Fruit fly (Drosophila melanogaster) whole organism, pupa: Measurements from ENCODE around the gene Gpdh1.

Source experiments
- CG10348 ChIP-seq: fragments of 200-800 bp; sonication (Bioruptor generic); IDR thresholded peaks from 2 replicates; pipeline ENCODE4 v1.3.6; 2022; ENCODE audit warnings: missing biosample characterization, missing genetic modification characterization
- CG12605 ChIP-seq: fragments of 200-800 bp; sonication (Bioruptor generic); IDR thresholded peaks from 2 replicates; pipeline ENCODE4 v1.3.6; 2022; ENCODE audit warnings: missing biosample characterization, missing genetic modification characterization
- CG13204 ChIP-seq: fragments of 200-800 bp; sonication (Bioruptor generic); optimal IDR thresholded peaks from 2 replicates; lab custom pipeline; 2018; ENCODE audit warnings: missing biosample characterization, mild to moderate bottlenecking, missing genetic modification characterization, moderate library complexity
- CG14655 ChIP-seq: fragments of 200-800 bp; sonication (Bioruptor generic); optimal IDR thresholded peaks from 3 replicates; lab custom pipeline; 2017; ENCODE audit warnings: mild to moderate bottlenecking, missing biosample characterization, missing genetic modification reagents, missing genetic modification characterization
- CG15710 ChIP-seq: fragments of 200-800 bp; sonication (Bioruptor generic); optimal IDR thresholded peaks from 2 replicates; lab custom pipeline; 2018; ENCODE audit warnings: missing biosample characterization, mild to moderate bottlenecking, missing genetic modification characterization, moderate library complexity
- CG17806 ChIP-seq: fragments of 200-800 bp; sonication (Bioruptor generic); optimal IDR thresholded peaks from 2 replicates; lab custom pipeline; 2018; ENCODE audit warnings: missing biosample characterization, mild to moderate bottlenecking, missing genetic modification characterization, moderate library complexity
- CG32121 ChIP-seq: fragments of 200-800 bp; sonication (Bioruptor generic); IDR thresholded peaks from 2 replicates; pipeline ENCODE4 v1.3.6; 2022; ENCODE audit warnings: missing biosample characterization, missing genetic modification characterization
- CG34367 ChIP-seq: fragments of 200-800 bp; sonication (Bioruptor generic); optimal IDR thresholded peaks from 2 replicates; lab custom pipeline; 2018; ENCODE audit warnings: missing biosample characterization, mild to moderate bottlenecking, missing genetic modification characterization
- CG4496 ChIP-seq: fragments of 200-800 bp; sonication (Bioruptor generic); IDR thresholded peaks from 3 replicates; pipeline ENCODE4 v1.3.6; 2022; ENCODE audit warnings: missing biosample characterization, missing genetic modification characterization
- CG8159 ChIP-seq: fragments of 200-800 bp; sonication (Bioruptor generic); optimal IDR thresholded peaks from 3 replicates; lab custom pipeline; 2018; ENCODE audit warnings: missing biosample characterization, mild to moderate bottlenecking, missing genetic modification characterization, moderate library complexity
- CG8301 ChIP-seq: fragments of 200-800 bp; sonication (Bioruptor generic); optimal IDR thresholded peaks from 2 replicates; lab custom pipeline; 2018; ENCODE audit warnings: missing biosample characterization, mild to moderate bottlenecking, missing genetic modification characterization
- CG9948 ChIP-seq: fragments of 200-800 bp; sonication (Bioruptor generic); optimal IDR thresholded peaks from 2 replicates; lab custom pipeline; 2018; ENCODE audit warnings: missing biosample characterization, mild to moderate bottlenecking, missing genetic modification characterization, moderate library complexity
- D1 ChIP-seq: fragments of 200-800 bp; sonication (Bioruptor generic); optimal IDR thresholded peaks from 2 replicates; lab custom pipeline; 2018; ENCODE audit warnings: missing biosample characterization, mild to moderate bottlenecking, missing genetic modification characterization, moderate library complexity
- EcR ChIP-seq: fragments of 200-800 bp; sonication (Bioruptor generic); optimal IDR thresholded peaks from 3 replicates; lab custom pipeline; 2019; ENCODE audit warnings: missing biosample characterization, missing genetic modification characterization, mild to moderate bottlenecking, moderate library complexity, missing genetic modification reagents
- Ets98B ChIP-seq: fragments of 200-800 bp; sonication (Bioruptor generic); IDR thresholded peaks from 2 replicates; pipeline ENCODE4 v1.3.6; 2022; ENCODE audit warnings: missing biosample characterization, missing genetic modification characterization
- Pif1A ChIP-seq: fragments of 200-800 bp; sonication (Bioruptor generic); optimal IDR thresholded peaks from 3 replicates; lab custom pipeline; 2016; ENCODE audit warnings: missing biosample characterization, missing genetic modification characterization
- Pif1B ChIP-seq: fragments of 200-800 bp; sonication (Bioruptor generic); optimal IDR thresholded peaks from 3 replicates; lab custom pipeline; 2016; ENCODE audit warnings: missing biosample characterization, missing genetic modification characterization
- Snoo ChIP-seq: fragments of 200-800 bp; sonication (Bioruptor generic); optimal IDR thresholded peaks from 3 replicates; lab custom pipeline; 2017; ENCODE audit warnings: missing biosample characterization, mild to moderate bottlenecking, missing genetic modification characterization, inconsistent platforms
- fd96Ca ChIP-seq: fragments of 200-800 bp; sonication (Bioruptor generic); IDR thresholded peaks from 3 replicates; pipeline ENCODE4 v1.3.6; 2022; ENCODE audit warnings: missing biosample characterization, missing genetic modification characterization
- gl ChIP-seq: fragments of 200-800 bp; sonication (Bioruptor generic); optimal IDR thresholded peaks from 2 replicates; lab custom pipeline; 2018; ENCODE audit warnings: missing biosample characterization, mild to moderate bottlenecking, missing genetic modification characterization
- rn ChIP-seq: fragments of 200-800 bp; sonication (Bioruptor generic); IDR thresholded peaks from 2 replicates; pipeline ENCODE4 v1.3.6; 2022; ENCODE audit warnings: missing biosample characterization, missing genetic modification characterization

Gpdh1 gene

DNA sequence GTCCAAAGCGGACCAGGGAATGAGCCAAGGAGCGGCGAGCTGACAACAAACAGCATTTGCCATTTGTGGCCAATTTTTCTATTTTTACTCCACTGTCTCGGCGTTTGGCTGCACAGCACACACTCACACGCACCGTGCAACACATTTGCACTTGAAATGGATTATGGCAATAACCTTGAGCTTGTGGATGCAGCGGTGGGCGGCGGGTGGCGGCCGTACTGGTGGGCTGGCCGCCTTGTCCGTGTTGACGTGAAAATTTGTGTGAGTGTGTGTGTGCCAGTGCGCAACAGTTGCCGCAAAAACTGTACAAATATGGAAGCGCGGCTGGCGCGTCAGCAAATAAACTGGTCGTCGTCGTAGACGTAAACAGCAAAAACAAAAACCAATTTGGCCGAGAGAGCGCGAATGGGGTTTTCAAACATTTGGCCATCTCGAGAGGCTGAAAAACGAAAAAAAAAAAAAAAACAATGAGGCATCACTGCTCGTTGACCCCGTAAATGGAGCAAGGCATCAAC lies 31.6 kb downstream of the Gpdh1 start:
- TF ChIP-seq CG9948 (no peak), fd96Ca (GFP tag; lab: Robert Waterston, UW) (0 out of 3 replicates have a peak, but pooled peaks have one; percentile 16), Ets98B (peak; percentile 16; the same call in 1 of the 2 replicates), gl (no peak), CG13204 (GFP tag; lab: Kevin White, UChicago) (peak; percentile 43), CG10348 (no peak), CG32121 (GFP tag; lab: Robert Waterston, UW) (no peak), EcR (GFP tag; lab: Kevin White, UChicago) (peak; percentile 27), CG17806 (no peak), CG12605 (GFP tag; lab: Robert Waterston, UW) (no peak), Pif1B (GFP tag; lab: Kevin White, UChicago) (no peak)

- TF ChIP-seq CG14655 (GFP tag; lab: Kevin White, UChicago), result no peak
Measured at dm6 chr2L:5975601-5976000, 32.2 kb downstream of the Gpdh1 start.

DNA sequence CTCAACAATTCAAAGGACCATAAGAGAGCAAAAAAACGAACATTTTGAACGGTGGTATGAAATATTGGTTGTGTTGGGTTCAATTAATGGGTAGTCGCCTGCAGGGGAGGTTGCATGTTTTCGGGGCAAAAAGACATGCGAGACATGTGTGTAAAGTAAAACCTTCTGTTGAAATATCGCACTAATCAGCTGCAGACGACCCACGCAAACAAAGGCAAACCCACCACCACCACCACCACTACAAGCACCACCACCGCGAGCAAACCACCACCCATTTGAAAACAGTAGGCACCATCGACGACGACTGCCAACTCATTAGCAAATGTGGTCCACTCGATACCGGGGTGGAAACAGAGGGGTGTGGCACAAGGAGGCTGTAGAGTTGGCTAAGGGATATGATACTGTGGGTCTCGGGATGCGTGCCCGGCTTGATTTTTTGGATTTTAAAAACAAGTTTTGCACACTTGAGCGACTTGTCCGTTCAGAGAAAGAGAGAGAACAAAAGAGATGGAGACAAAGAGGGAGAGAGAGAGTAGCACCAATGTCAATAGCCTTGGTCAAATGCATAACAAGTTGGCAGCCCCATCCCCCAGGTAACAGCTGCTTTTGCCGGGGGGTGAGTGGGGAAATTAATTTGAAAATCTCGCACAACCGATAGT lies 33.8 kb downstream of the Gpdh1 start:
- TF ChIP-seq CG13204 (GFP tag; lab: Kevin White, UChicago) (peak; percentile 50), EcR (GFP tag; lab: Kevin White, UChicago) (peak; percentile 97), CG8159 (tag; lab: Kevin White, UChicago) (peak; percentile 2), Pif1A (GFP tag; lab: Kevin White, UChicago) (no peak), Ets98B (no peak), CG15710 (tag; lab: Kevin White, UChicago) (no peak)

DNA sequence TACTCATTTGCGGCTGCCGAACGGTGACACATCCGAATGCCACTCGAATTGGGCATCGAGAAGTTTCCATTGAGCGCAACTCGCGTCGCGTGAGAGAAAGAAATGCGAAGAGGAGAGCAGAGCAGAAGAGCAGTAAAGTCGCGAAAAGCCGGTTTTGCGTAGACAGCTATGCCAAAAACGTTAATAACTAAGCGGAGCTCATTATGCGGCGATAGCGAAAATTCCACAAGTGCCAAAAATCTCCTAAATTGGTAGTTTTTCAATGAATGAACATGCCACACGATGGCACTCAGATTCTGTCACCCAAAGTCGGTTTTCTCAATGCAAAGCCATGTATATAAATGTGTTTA lies 34.3 kb downstream of the Gpdh1 start:
- TF ChIP-seq Pif1A (GFP tag; lab: Kevin White, UChicago) (no peak), CG15710 (tag; lab: Kevin White, UChicago) (no peak), CG14655 (GFP tag; lab: Kevin White, UChicago) (no peak), EcR (GFP tag; lab: Kevin White, UChicago) (no peak), CG34367 (tag; lab: Kevin White, UChicago) (no peak), CG32121 (GFP tag; lab: Robert Waterston, UW) (no peak), fd96Ca (GFP tag; lab: Robert Waterston, UW) (no peak), CG17806 (no peak), rn (GFP tag; lab: Robert Waterston, UW) (no peak), Pif1B (GFP tag; lab: Kevin White, UChicago) (no peak), CG8159 (tag; lab: Kevin White, UChicago) (no peak)

DNA sequence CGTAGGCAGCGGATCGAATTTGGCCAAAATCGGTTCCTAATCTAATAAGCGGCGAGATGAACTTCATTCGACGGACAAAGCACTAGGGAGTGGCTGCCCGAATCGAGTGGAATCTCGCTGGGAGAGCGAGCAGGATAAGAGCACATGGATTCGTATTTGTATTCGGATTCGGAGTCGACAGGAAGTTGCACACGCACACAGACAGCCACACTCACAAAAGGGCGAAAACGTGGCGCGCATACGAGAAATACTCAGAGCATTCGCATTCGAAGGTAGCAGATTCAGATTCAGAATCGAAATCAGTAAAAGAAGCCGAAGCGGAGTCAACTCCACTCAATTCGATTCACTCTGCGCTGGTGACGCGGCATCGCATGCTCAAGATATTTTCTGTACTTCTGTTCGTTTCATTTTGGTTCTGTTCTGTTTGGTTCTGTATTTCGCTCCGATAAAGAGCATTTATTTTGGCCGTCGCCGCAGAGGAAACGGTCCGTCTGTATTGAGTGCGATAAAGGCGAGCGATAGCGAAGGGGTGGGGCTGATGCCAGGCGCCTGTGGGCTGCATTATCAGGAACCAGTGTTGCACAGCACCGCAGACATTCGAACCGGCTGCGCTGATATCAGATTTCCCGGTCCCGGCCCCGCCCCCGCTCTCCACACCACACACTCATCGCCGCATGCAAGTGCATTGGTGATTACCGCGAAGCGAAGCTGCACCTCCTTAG lies 35.1 kb downstream of the Gpdh1 start:
- TF ChIP-seq Ets98B (no peak), CG12605 (GFP tag; lab: Robert Waterston, UW) (no peak), CG17806 (no peak), CG13204 (GFP tag; lab: Kevin White, UChicago) (peak; percentile 68), CG4496 (GFP tag; lab: Robert Waterston, UW) (no peak), Pif1B (GFP tag; lab: Kevin White, UChicago) (peak; percentile 34), CG8159 (tag; lab: Kevin White, UChicago) (no peak), Pif1A (GFP tag; lab: Kevin White, UChicago) (no peak), CG15710 (tag; lab: Kevin White, UChicago) (peak; percentile 5), CG8301 (no peak), rn (GFP tag; lab: Robert Waterston, UW) (no peak), gl (no peak), CG14655 (GFP tag; lab: Kevin White, UChicago) (no peak), CG9948 (no peak), fd96Ca (GFP tag; lab: Robert Waterston, UW) (no peak), EcR (GFP tag; lab: Kevin White, UChicago) (peak; percentile 45), D1 (tag; lab: Kevin White, UChicago) (no peak), CG10348 (no peak), CG34367 (tag; lab: Kevin White, UChicago) (no peak), Snoo (tag; lab: Kevin White, UChicago) (peak; percentile 7), CG32121 (GFP tag; lab: Robert Waterston, UW) (no peak)

- no peak for TF ChIP-seq CG34367 (tag; lab: Kevin White, UChicago)
- no peak for TF ChIP-seq CG14655 (GFP tag; lab: Kevin White, UChicago)
- TF ChIP-seq CG9948, result no peak
- TF ChIP-seq CG8159 (tag; lab: Kevin White, UChicago), result no peak
Measured at dm6 chr2L:5979055-5979399, 35.6 kb downstream of the Gpdh1 start.
